Worm (Caenorhabditis elegans) whole organism, L4 larva: Measurements from ENCODE around the gene cpi-2.

Experiments used
- D1046.2 ChIP-seq: fragments of 200-800 bp; sonication (Bioruptor generic); IDR thresholded peaks from 2 replicates; pipeline ENCODE4 v1.3.6; 2022; ENCODE audit warnings: missing genetic modification characterization, missing compliant biosample characterization
- F10B5.3 ChIP-seq: sonication (generic microtip); optimal IDR thresholded peaks from 2 replicates; lab custom pipeline; 2016; ENCODE audit warnings: mild to moderate bottlenecking, missing genetic modification characterization, missing compliant biosample characterization
- F26F4.8 ChIP-seq: fragments of 200-800 bp; sonication (Bioruptor generic); conservative IDR thresholded peaks from 2 replicates; pipeline ENCODE4 v1.3.6; 2022; ENCODE audit warnings: missing genetic modification characterization, missing compliant biosample characterization
- F37D6.2 ChIP-seq: sonication (generic microtip); optimal IDR thresholded peaks from 2 replicates; lab custom pipeline; 2016; ENCODE audit warnings: mild to moderate bottlenecking, missing genetic modification characterization, missing compliant biosample characterization
- R02D3.7 ChIP-seq: fragments of 150-350 bp; sonication (generic microtip); optimal IDR thresholded peaks from 3 replicates; lab custom pipeline; 2014; ENCODE audit warnings: missing biosample characterization, missing genetic modification characterization
- T26A8.4 ChIP-seq: fragments of 200-800 bp; sonication (Bioruptor generic); IDR thresholded peaks from 2 replicates; pipeline ENCODE4 v1.3.6; 2022; ENCODE audit warnings: missing genetic modification characterization, missing compliant biosample characterization
- Y105C5A.15 ChIP-seq: fragments of 200-800 bp; sonication (Bioruptor generic); IDR thresholded peaks from 2 replicates; pipeline ENCODE4 v1.3.6; 2022; ENCODE audit warnings: missing genetic modification characterization, missing compliant biosample characterization
- Y48G9A.11 ChIP-seq: fragments of 200-800 bp; sonication (Bioruptor generic); IDR thresholded peaks from 2 replicates; pipeline ENCODE4 v1.3.6; 2022; ENCODE audit warnings: missing genetic modification reagents, missing genetic modification characterization, missing compliant biosample characterization
- Y75B8A.6 ChIP-seq: fragments of 200-800 bp; sonication (Bioruptor generic); IDR thresholded peaks from 2 replicates; pipeline ENCODE4 v1.3.6; 2022; ENCODE audit warnings: missing genetic modification reagents, missing genetic modification characterization, missing compliant biosample characterization
- aly-2 ChIP-seq: sonication (generic microtip); optimal IDR thresholded peaks from 2 replicates; lab custom pipeline; 2018; ENCODE audit warnings: missing biosample characterization, missing genetic modification characterization
- arid-1 ChIP-seq: fragments of 200-800 bp; sonication (Bioruptor generic); conservative IDR thresholded peaks from 2 replicates; pipeline ENCODE4 v1.3.6; 2022; ENCODE audit warnings: missing genetic modification reagents, missing genetic modification characterization, missing compliant biosample characterization
- ceh-32 ChIP-seq: sonication (generic microtip); optimal IDR thresholded peaks from 2 replicates; lab custom pipeline; 2016; ENCODE audit warnings: mild to moderate bottlenecking, missing genetic modification characterization, missing compliant biosample characterization; ENCODE audit not compliant: poor library complexity
- ctbp-1 ChIP-seq: fragments of 200-800 bp; sonication (Bioruptor generic); IDR thresholded peaks from 2 replicates; pipeline ENCODE4 v1.3.6; 2022; ENCODE audit warnings: missing genetic modification reagents, missing genetic modification characterization, missing compliant biosample characterization
- daf-12 ChIP-seq: fragments of 150-350 bp; optimal IDR thresholded peaks from 2 replicates; lab custom pipeline; 2014; ENCODE audit warnings: missing biosample characterization, missing genetic modification reagents, missing genetic modification characterization
- daf-19 ChIP-seq: fragments of 200-800 bp; sonication (Bioruptor generic); conservative IDR thresholded peaks from 2 replicates; pipeline ENCODE4 v1.3.6; 2022; ENCODE audit warnings: missing genetic modification characterization, missing compliant biosample characterization
- daf-8 ChIP-seq: fragments of 200-800 bp; sonication (Bioruptor generic); IDR thresholded peaks from 2 replicates; pipeline ENCODE4 v1.3.6; 2022; ENCODE audit warnings: missing genetic modification characterization, missing compliant biosample characterization
- dmd-6 ChIP-seq: fragments of 200-800 bp; sonication (Bioruptor generic); IDR thresholded peaks from 2 replicates; pipeline ENCODE4 v1.3.6; 2022; ENCODE audit warnings: missing genetic modification reagents, missing genetic modification characterization, missing compliant biosample characterization
- dmd-9 ChIP-seq: fragments of 200-800 bp; sonication (Bioruptor generic); IDR thresholded peaks from 2 replicates; pipeline ENCODE4 v1.3.6; 2022; ENCODE audit warnings: missing genetic modification reagents, missing genetic modification characterization, missing compliant biosample characterization
- duxl-1 ChIP-seq: sonication (generic microtip); optimal IDR thresholded peaks from 2 replicates; lab custom pipeline; 2016; ENCODE audit warnings: mild to moderate bottlenecking, missing genetic modification characterization, moderate library complexity, missing compliant biosample characterization; ENCODE audit not compliant: poor library complexity
- dve-1 ChIP-seq: sonication (generic microtip); optimal IDR thresholded peaks from 2 replicates; lab custom pipeline; 2017; ENCODE audit warnings: antibody characterized with exemption, mild to moderate bottlenecking, missing genetic modification characterization, missing compliant biosample characterization; ENCODE audit not compliant: insufficient read depth
- fos-1 ChIP-seq: fragments of 150-350 bp; optimal IDR thresholded peaks from 2 replicates; lab custom pipeline; 2014; ENCODE audit warnings: missing biosample characterization, missing genetic modification characterization
- hlh-11 ChIP-seq: fragments of 200-800 bp; sonication (Bioruptor generic); optimal IDR thresholded peaks from 2 replicates; lab custom pipeline; 2018; ENCODE audit warnings: mild to moderate bottlenecking, missing genetic modification characterization, missing compliant biosample characterization
- hlh-30 ChIP-seq: sonication (generic microtip); optimal IDR thresholded peaks from 2 replicates; lab custom pipeline; 2017; ENCODE audit warnings: antibody characterized with exemption, mild to moderate bottlenecking, missing genetic modification characterization, missing compliant biosample characterization; ENCODE audit not compliant: insufficient read depth
- hmg-1.1 ChIP-seq: fragments of 200-800 bp; sonication (Bioruptor generic); IDR thresholded peaks from 2 replicates; pipeline ENCODE4 v1.3.6; 2022; ENCODE audit warnings: missing genetic modification reagents, missing genetic modification characterization, missing compliant biosample characterization
- jun-1 ChIP-seq: fragments of 150-350 bp; optimal IDR thresholded peaks from 2 replicates; lab custom pipeline; 2014; ENCODE audit warnings: missing biosample characterization, missing genetic modification reagents, missing genetic modification characterization
- lin-1 ChIP-seq: fragments of 200-800 bp; sonication (Bioruptor generic); IDR thresholded peaks from 2 replicates; pipeline ENCODE4 v1.3.6; 2022; ENCODE audit warnings: missing genetic modification reagents, missing genetic modification characterization, missing compliant biosample characterization
- madf-9 ChIP-seq: fragments of 200-800 bp; sonication (Bioruptor generic); conservative IDR thresholded peaks from 2 replicates; pipeline ENCODE4 v1.3.6; 2022; ENCODE audit warnings: missing genetic modification reagents, missing genetic modification characterization, missing compliant biosample characterization
- mep-1 ChIP-seq: fragments of 150-350 bp; sonication (generic microtip); optimal IDR thresholded peaks from 3 replicates; lab custom pipeline; 2014; ENCODE audit warnings: missing biosample characterization, missing genetic modification characterization
- mes-2 ChIP-seq: sonication (generic microtip); optimal IDR thresholded peaks from 2 replicates; lab custom pipeline; 2016; ENCODE audit warnings: missing genotype, mild to moderate bottlenecking, missing genetic modification characterization, missing compliant biosample characterization; ENCODE audit not compliant: poor library complexity, severe bottlenecking
- mxl-2 ChIP-seq: fragments of 200-800 bp; sonication (Bioruptor generic); conservative IDR thresholded peaks from 2 replicates; pipeline ENCODE4 v1.3.6; 2022; ENCODE audit warnings: missing genetic modification reagents, missing genetic modification characterization, missing compliant biosample characterization
- mxl-3 ChIP-seq: fragments of 200-800 bp; sonication (Bioruptor generic); optimal IDR thresholded peaks from 2 replicates; lab custom pipeline; 2018; ENCODE audit warnings: mild to moderate bottlenecking, missing genetic modification characterization, missing compliant biosample characterization
- nhr-102 ChIP-seq: sonication (generic microtip); optimal IDR thresholded peaks from 2 replicates; lab custom pipeline; 2016; ENCODE audit warnings: mild to moderate bottlenecking, missing genetic modification characterization, moderate library complexity, missing compliant biosample characterization
- nhr-11 ChIP-seq: fragments of 150-350 bp; optimal IDR thresholded peaks from 2 replicates; lab custom pipeline; 2014; ENCODE audit warnings: missing biosample characterization, missing genetic modification characterization
- nhr-111 ChIP-seq: fragments of 200-800 bp; sonication (Bioruptor generic); optimal IDR thresholded peaks from 2 replicates; lab custom pipeline; 2018; ENCODE audit warnings: mild to moderate bottlenecking, missing genetic modification characterization, missing compliant biosample characterization
- nhr-28 ChIP-seq: fragments of 150-350 bp; optimal IDR thresholded peaks from 2 replicates; lab custom pipeline; 2014; ENCODE audit warnings: missing biosample characterization, missing genetic modification characterization
- nhr-41 ChIP-seq: fragments of 200-800 bp; sonication (Bioruptor generic); IDR thresholded peaks from 2 replicates; pipeline ENCODE4 v1.3.6; 2022; ENCODE audit warnings: missing genetic modification reagents, missing genetic modification characterization, missing compliant biosample characterization
- pha-4 ChIP-seq, 2 experiments: fragments of 150-350 bp in 1 of 2; fragments of 200-800 bp in 1 of 2; sonication (Bioruptor generic) in 1 of 2; IDR thresholded peaks in 1 of 2; optimal IDR thresholded peaks in 1 of 2; 2 replicates each; pipeline versions ENCODE4 v1.3.6 to Lab custom; 2014 to 2022; ENCODE audit warnings: missing genetic modification characterization in 2 of 2, missing genetic modification reagents in 2 of 2, missing biosample characterization in 1 of 2, missing compliant biosample characterization in 1 of 2
- php-3 ChIP-seq: fragments of 200-800 bp; sonication (Bioruptor generic); IDR thresholded peaks from 2 replicates; pipeline ENCODE4 v1.3.6; 2022; ENCODE audit warnings: missing genetic modification reagents, missing genetic modification characterization, missing compliant biosample characterization
- pqm-1 ChIP-seq: sonication (generic microtip); optimal IDR thresholded peaks from 2 replicates; lab custom pipeline; 2017; ENCODE audit warnings: missing biosample characterization, missing genetic modification characterization
- sdz-12 ChIP-seq: fragments of 200-800 bp; sonication (Bioruptor generic); optimal IDR thresholded peaks from 2 replicates; lab custom pipeline; 2018; ENCODE audit warnings: mild to moderate bottlenecking, missing genetic modification characterization, missing compliant biosample characterization
- set-16 ChIP-seq: fragments of 200-800 bp; sonication (Bioruptor generic); IDR thresholded peaks from 2 replicates; pipeline ENCODE4 v1.3.6; 2022; ENCODE audit warnings: missing genetic modification reagents, missing genetic modification characterization, missing compliant biosample characterization
- snpc-4 ChIP-seq: fragments of 150-350 bp; optimal IDR thresholded peaks from 2 replicates; lab custom pipeline; 2014; ENCODE audit warnings: missing biosample characterization, missing genetic modification characterization
- spr-3 ChIP-seq: fragments of 200-800 bp; sonication (Bioruptor generic); optimal IDR thresholded peaks from 2 replicates; lab custom pipeline; 2018; ENCODE audit warnings: mild to moderate bottlenecking, missing genetic modification characterization, missing compliant biosample characterization
- tra-1 ChIP-seq: fragments of 200-800 bp; sonication (Bioruptor generic); IDR thresholded peaks from 2 replicates; pipeline ENCODE4 v1.3.6; 2022; ENCODE audit warnings: missing genetic modification reagents, missing genetic modification characterization, missing compliant biosample characterization
- unc-130 ChIP-seq: sonication (generic microtip); optimal IDR thresholded peaks from 2 replicates; lab custom pipeline; 2016; ENCODE audit warnings: missing genetic modification reagents, missing genetic modification characterization, missing compliant biosample characterization
- unc-39 ChIP-seq: sonication (generic microtip); optimal IDR thresholded peaks from 2 replicates; lab custom pipeline; 2017; ENCODE audit warnings: missing biosample characterization, missing genetic modification characterization
- vab-7 ChIP-seq: fragments of 200-800 bp; sonication (Bioruptor generic); IDR thresholded peaks from 2 replicates; pipeline ENCODE4 v1.3.6; 2022; ENCODE audit warnings: missing genetic modification reagents, missing genetic modification characterization, missing compliant biosample characterization
- zag-1 ChIP-seq: fragments of 150-350 bp; optimal IDR thresholded peaks from 2 replicates; lab custom pipeline; 2014; ENCODE audit warnings: missing biosample characterization, missing genetic modification characterization
- zfp-3 ChIP-seq: fragments of 200-800 bp; sonication (Bioruptor generic); conservative IDR thresholded peaks from 2 replicates; pipeline ENCODE4 v1.3.6; 2022; ENCODE audit warnings: missing genetic modification reagents, missing genetic modification characterization, missing compliant biosample characterization
- zip-11 ChIP-seq: fragments of 200-800 bp; sonication (Bioruptor generic); IDR thresholded peaks from 2 replicates; pipeline ENCODE4 v1.3.6; 2022; ENCODE audit warnings: missing genetic modification characterization, missing compliant biosample characterization

cpi-2 gene

ce11 chrV:6053188-6053687 lies 9.4 kb downstream of the cpi-2 start, which contains the start of gene seip-1 (continued):
- no peak for TF ChIP-seq Y48G9A.11
- TF ChIP-seq mxl-2: no peak
- TF ChIP-seq lin-1 (GFP tag; lab: Robert Waterston, UW): peak; percentile 94
- TF ChIP-seq unc-130: peak; percentile 14
- no peak; the same call in 1 of the 2 replicates for TF ChIP-seq dmd-6 (GFP tag; lab: Robert Waterston, UW)
- TF ChIP-seq spr-3: no peak
- TF ChIP-seq Y75B8A.6 (GFP tag; lab: Robert Waterston, UW): no peak
- no peak for TF ChIP-seq sdz-12
- peak; percentile 46 for TF ChIP-seq pqm-1 (tag; lab: Kevin White, UChicago)
- TF ChIP-seq nhr-41 (GFP tag; lab: Robert Waterston, UW): no peak
- TF ChIP-seq daf-19: no peak
- peak; percentile 87 for TF ChIP-seq dve-1 (tag; lab: Kevin White, UChicago)
- peak; percentile 94 for TF ChIP-seq mep-1
- TF ChIP-seq php-3 (GFP tag; lab: Robert Waterston, UW): no peak
- no peak for TF ChIP-seq daf-12 (tag; lab: Kevin White, UChicago)
- TF ChIP-seq Y105C5A.15: no peak
- peak; percentile 44 for TF ChIP-seq nhr-102 (tag; lab: Kevin White, UChicago)
- TF ChIP-seq jun-1 (tag; lab: Kevin White, UChicago): no peak
- TF ChIP-seq vab-7 (GFP tag; lab: Robert Waterston, UW): no peak
- no peak for TF ChIP-seq ceh-32 (tag; lab: Kevin White, UChicago)
- TF ChIP-seq mes-2 (tag; lab: Kevin White, UChicago): peak; percentile 90
- no peak for TF ChIP-seq R02D3.7 (tag; lab: Kevin White, UChicago)
- TF ChIP-seq hlh-11 (tag; lab: Kevin White, UChicago): peak; percentile 81
- 0 out of 2 replicates have a peak, but pooled peaks have one; percentile 8 for TF ChIP-seq arid-1 (GFP tag; lab: Robert Waterston, UW)
- TF ChIP-seq madf-9 (GFP tag; lab: Robert Waterston, UW): no peak
- TF ChIP-seq nhr-11 (tag; lab: Kevin White, UChicago): peak; percentile 80
- no peak for TF ChIP-seq fos-1 (tag; lab: Kevin White, UChicago)
- no peak for TF ChIP-seq aly-2
- TF ChIP-seq snpc-4: no peak
- no peak for TF ChIP-seq set-16 (GFP tag; lab: Robert Waterston, UW)
- TF ChIP-seq duxl-1 (tag; lab: Kevin White, UChicago): peak; percentile 32
- TF ChIP-seq nhr-111 (GFP tag; lab: Kevin White, UChicago): no peak
- TF ChIP-seq F10B5.3 (tag; lab: Kevin White, UChicago): no peak
- no peak for TF ChIP-seq dmd-9 (GFP tag; lab: Robert Waterston, UW)
- TF ChIP-seq mxl-3 (GFP tag; lab: Kevin White, UChicago): no peak
- TF ChIP-seq ctbp-1 (GFP tag; lab: Robert Waterston, UW): peak; percentile 71
- no peak for TF ChIP-seq zip-11 (GFP tag; lab: Robert Waterston, UW)
- peak; percentile 85 for TF ChIP-seq nhr-28 (tag; lab: Kevin White, UChicago)
- no peak; the same call in 1 of the 2 replicates for TF ChIP-seq hmg-1.1 (GFP tag; lab: Robert Waterston, UW)
- no peak for TF ChIP-seq zfp-3 (GFP tag; lab: Robert Waterston, UW)
- TF ChIP-seq F37D6.2 (tag; lab: Kevin White, UChicago): peak; percentile 37
- no peak for TF ChIP-seq zag-1 (tag; lab: Kevin White, UChicago)
- no peak for TF ChIP-seq unc-39 (tag; lab: Kevin White, UChicago)
- peak; percentile 28; the same call in 1 of the 2 replicates for TF ChIP-seq T26A8.4 (GFP tag; lab: Robert Waterston, UW)
- TF ChIP-seq daf-8: no peak
- no peak for TF ChIP-seq F26F4.8
- TF ChIP-seq hlh-30 (tag; lab: Kevin White, UChicago): peak; percentile 82
- peak; percentile 60; the same call in 1 of the 2 replicates for TF ChIP-seq tra-1 (GFP tag; lab: Robert Waterston, UW)
- TF ChIP-seq pha-4 (GFP tag; IDR thresholded peaks at IDR 0.05; lab: Robert Waterston, UW): no peak; the same call in 1 of the 2 replicates
- TF ChIP-seq pha-4 (tag; optimal IDR thresholded peaks at IDR 0.05; lab: Kevin White, UChicago): peak; percentile 90
- TF ChIP-seq D1046.2 (GFP tag; lab: Robert Waterston, UW): no peak
